Worm (Caenorhabditis elegans) whole organism, early embryonic: Measurements from ENCODE around the gene cutl-29.

Source experiments
- B0310.2 ChIP-seq: sonication (generic microtip); optimal IDR thresholded peaks from 2 replicates; lab custom pipeline; 2016; ENCODE audit warnings: mild to moderate bottlenecking, missing genetic modification characterization, missing compliant biosample characterization
- F13C5.2 ChIP-seq: sonication (generic microtip); optimal IDR thresholded peaks from 2 replicates; lab custom pipeline; 2017; ENCODE audit warnings: mild to moderate bottlenecking, missing genetic modification characterization, inconsistent platforms, missing compliant biosample characterization
- aly-1 ChIP-seq: sonication (generic microtip); optimal IDR thresholded peaks from 2 replicates; lab custom pipeline; 2016; ENCODE audit warnings: missing genetic modification characterization, missing compliant biosample characterization
- ama-1 ChIP-seq: fragments of 150-350 bp; optimal IDR thresholded peaks from 2 replicates; lab custom pipeline; 2014
- ceh-13 ChIP-seq: fragments of 200-800 bp; sonication (Bioruptor generic); optimal IDR thresholded peaks from 2 replicates; lab custom pipeline; 2018; ENCODE audit warnings: mild to moderate bottlenecking, missing genetic modification characterization, missing compliant biosample characterization
- ceh-36 ChIP-seq: sonication (generic microtip); optimal IDR thresholded peaks from 2 replicates; lab custom pipeline; 2016; ENCODE audit warnings: missing genetic modification characterization, inconsistent platforms, missing compliant biosample characterization
- ets-7 ChIP-seq: sonication (generic microtip); optimal IDR thresholded peaks from 2 replicates; lab custom pipeline; 2016; ENCODE audit warnings: missing genotype, missing genetic modification characterization, missing compliant biosample characterization
- flt-1 ChIP-seq: fragments of 200-800 bp; sonication (Bioruptor generic); IDR thresholded peaks from 2 replicates; pipeline ENCODE4 v1.3.6; 2022; ENCODE audit warnings: missing genetic modification characterization, missing compliant biosample characterization
- hmbx-1 ChIP-seq: sonication (generic microtip); optimal IDR thresholded peaks from 2 replicates; lab custom pipeline; 2016; ENCODE audit warnings: mild to moderate bottlenecking, missing genetic modification characterization, missing compliant biosample characterization
- hmg-4 ChIP-seq: fragments of 200-800 bp; sonication (Bioruptor generic); optimal IDR thresholded peaks from 2 replicates; lab custom pipeline; 2018; ENCODE audit warnings: mild to moderate bottlenecking, missing genetic modification characterization, missing compliant biosample characterization
- hnd-1 ChIP-seq: sonication (generic microtip); optimal IDR thresholded peaks from 2 replicates; lab custom pipeline; 2016; ENCODE audit warnings: missing genetic modification characterization, missing compliant biosample characterization
- pes-1 ChIP-seq: fragments of 200-800 bp; sonication (Bioruptor generic); IDR thresholded peaks from 2 replicates; pipeline ENCODE4 v1.3.6; 2022; ENCODE audit warnings: missing genetic modification reagents, missing genetic modification characterization, missing compliant biosample characterization
- scrt-1 ChIP-seq: fragments of 200-800 bp; sonication (Bioruptor generic); IDR thresholded peaks from 2 replicates; pipeline ENCODE4 v1.3.6; 2022; ENCODE audit warnings: missing genetic modification characterization, missing compliant biosample characterization
- sea-1 ChIP-seq: fragments of 200-800 bp; sonication (Bioruptor generic); conservative IDR thresholded peaks from 2 replicates; pipeline ENCODE4 v1.3.6; 2022; ENCODE audit warnings: missing genetic modification characterization, missing compliant biosample characterization
- tbx-11 ChIP-seq: fragments of 200-800 bp; sonication (Bioruptor generic); IDR thresholded peaks from 2 replicates; pipeline ENCODE4 v1.3.6; 2022; ENCODE audit warnings: missing genetic modification characterization, missing compliant biosample characterization
- tbx-37 ChIP-seq: fragments of 200-800 bp; sonication (Bioruptor generic); conservative IDR thresholded peaks from 2 replicates; pipeline ENCODE4 v1.3.6; 2022; ENCODE audit warnings: missing genetic modification reagents, missing genetic modification characterization, missing compliant biosample characterization
- tra-4 ChIP-seq: sonication (generic microtip); optimal IDR thresholded peaks from 2 replicates; lab custom pipeline; 2017; ENCODE audit warnings: missing genetic modification characterization, missing compliant biosample characterization

cutl-29 gene

DNA sequence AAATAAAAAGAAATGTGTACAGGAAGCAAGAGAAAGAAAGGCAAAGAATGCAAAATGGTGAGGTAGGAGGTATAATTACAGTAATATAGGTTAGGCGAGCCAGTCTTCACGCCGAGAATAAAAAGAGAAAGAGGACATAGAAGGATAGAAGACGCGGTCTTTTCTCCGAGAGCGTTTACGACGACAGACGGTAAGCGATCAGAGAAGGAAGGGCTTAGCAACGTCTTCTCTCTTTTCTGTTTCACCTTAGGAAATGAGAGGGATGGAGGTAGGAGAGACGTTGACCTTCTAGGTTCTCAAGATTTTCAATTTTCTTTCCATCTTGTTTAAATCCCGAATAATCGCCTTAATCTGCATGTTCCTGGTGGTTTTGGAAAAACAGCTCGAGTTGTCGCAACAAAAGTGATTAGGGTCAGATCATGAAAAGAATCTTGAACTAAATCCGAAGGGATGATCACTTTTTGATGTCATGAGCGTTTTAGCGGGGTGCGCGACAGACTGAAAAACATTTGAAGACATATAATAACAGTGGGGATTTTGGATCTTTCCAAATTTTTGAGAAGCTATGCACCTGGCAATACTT is at the start of gene cutl-29:
Gene cutl-29 (minus strand): TSS at position 51 of the 583 bp plus-strand sequence.
- TF ChIP-seq pes-1 (GFP tag; lab: Robert Waterston, UW) (no peak), sea-1 (GFP tag; lab: Robert Waterston, UW) (no peak), tra-4 (tag; lab: Kevin White, UChicago) (no peak), B0310.2 (no peak), hmg-4 (GFP tag; lab: Kevin White, UChicago) (no peak), aly-1 (tag; lab: Kevin White, UChicago) (no peak), ama-1 (no peak), flt-1 (GFP tag; lab: Robert Waterston, UW) (no peak)

- TF ChIP-seq hmbx-1 (tag; lab: Kevin White, UChicago) (no peak), B0310.2 (no peak), scrt-1 (GFP tag; lab: Robert Waterston, UW) (no peak), flt-1 (GFP tag; lab: Robert Waterston, UW) (no peak), tbx-11 (no peak), tra-4 (tag; lab: Kevin White, UChicago) (no peak), hmg-4 (GFP tag; lab: Kevin White, UChicago) (no peak), sea-1 (GFP tag; lab: Robert Waterston, UW) (no peak)
These were observed 48.1 kb upstream of the cutl-29 start, which contains the start of gene srh-11 for ce11 chrX:8318950-8319349. Gene srh-11 (minus strand): TSS chrX:8319050.

DNA sequence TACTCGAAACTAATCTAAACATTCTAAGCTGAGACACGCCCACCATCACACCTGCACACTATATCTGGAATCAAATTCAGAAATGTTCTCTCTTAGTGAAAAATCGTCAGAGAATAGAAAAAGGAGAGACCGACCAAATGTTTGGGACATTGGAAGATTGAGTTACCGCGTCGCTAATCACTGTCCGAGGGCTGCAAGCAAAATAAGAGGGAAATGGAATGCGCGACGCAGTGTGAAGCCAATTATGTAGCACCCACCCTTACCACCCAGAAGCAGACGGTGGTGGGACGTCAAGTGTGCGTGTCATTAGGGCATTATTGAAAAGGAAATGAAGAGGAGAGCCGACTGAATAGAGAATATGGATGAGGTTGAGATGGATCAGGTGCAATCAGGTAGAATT is 40.8 kb upstream of the cutl-29 start:
- TF ChIP-seq sea-1 (GFP tag; lab: Robert Waterston, UW) (no peak), tra-4 (tag; lab: Kevin White, UChicago) (no peak), scrt-1 (GFP tag; lab: Robert Waterston, UW) (no peak), B0310.2 (no peak), ama-1 (no peak), tbx-11 (no peak), flt-1 (GFP tag; lab: Robert Waterston, UW) (no peak), F13C5.2 (tag; lab: Kevin White, UChicago) (no peak), hmbx-1 (tag; lab: Kevin White, UChicago) (no peak), ceh-13 (GFP tag; lab: Kevin White, UChicago) (no peak), pes-1 (GFP tag; lab: Robert Waterston, UW) (no peak), aly-1 (tag; lab: Kevin White, UChicago) (no peak), ceh-36 (tag; lab: Kevin White, UChicago) (no peak), ets-7 (tag; lab: Kevin White, UChicago) (no peak), tbx-37 (no peak), hmg-4 (GFP tag; lab: Kevin White, UChicago) (no peak)

DNA sequence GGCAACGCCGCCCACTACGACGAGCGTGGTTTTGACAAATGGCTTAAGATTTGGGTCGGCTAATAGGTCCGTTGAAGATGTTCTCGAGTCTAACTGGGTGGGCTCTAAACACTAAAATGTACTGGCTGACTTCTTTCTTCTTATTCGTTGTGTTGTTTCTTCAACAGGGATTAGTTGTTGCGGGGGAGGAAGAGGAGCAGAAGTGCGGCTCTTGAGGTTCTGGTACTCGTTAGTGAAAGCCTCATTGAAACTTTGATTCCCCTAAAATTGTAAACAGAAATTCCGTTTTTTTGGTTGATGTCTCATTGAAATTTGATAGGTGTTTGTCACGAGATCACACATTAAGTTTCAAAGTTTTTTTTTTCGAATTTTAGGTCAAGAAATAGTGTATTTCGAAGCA is 39.9 kb upstream of the cutl-29 start:
- TF ChIP-seq tbx-37, result no peak
- no peak for TF ChIP-seq F13C5.2 (tag; lab: Kevin White, UChicago)
- TF ChIP-seq B0310.2, result no peak
- no peak for TF ChIP-seq flt-1 (GFP tag; lab: Robert Waterston, UW)
- TF ChIP-seq ceh-13 (GFP tag; lab: Kevin White, UChicago), result no peak
- no peak for TF ChIP-seq tra-4 (tag; lab: Kevin White, UChicago)
- no peak for TF ChIP-seq sea-1 (GFP tag; lab: Robert Waterston, UW)
- no peak for TF ChIP-seq aly-1 (tag; lab: Kevin White, UChicago)
- TF ChIP-seq scrt-1 (GFP tag; lab: Robert Waterston, UW), result no peak
- TF ChIP-seq ets-7 (tag; lab: Kevin White, UChicago), result no peak
- TF ChIP-seq ama-1, result no peak
- no peak for TF ChIP-seq hmbx-1 (tag; lab: Kevin White, UChicago)
- no peak for TF ChIP-seq tbx-11
- TF ChIP-seq hnd-1 (tag; lab: Kevin White, UChicago), result no peak
- no peak for TF ChIP-seq ceh-36 (tag; lab: Kevin White, UChicago)
- TF ChIP-seq pes-1 (GFP tag; lab: Robert Waterston, UW), result no peak
- TF ChIP-seq hmg-4 (GFP tag; lab: Kevin White, UChicago), result no peak

DNA sequence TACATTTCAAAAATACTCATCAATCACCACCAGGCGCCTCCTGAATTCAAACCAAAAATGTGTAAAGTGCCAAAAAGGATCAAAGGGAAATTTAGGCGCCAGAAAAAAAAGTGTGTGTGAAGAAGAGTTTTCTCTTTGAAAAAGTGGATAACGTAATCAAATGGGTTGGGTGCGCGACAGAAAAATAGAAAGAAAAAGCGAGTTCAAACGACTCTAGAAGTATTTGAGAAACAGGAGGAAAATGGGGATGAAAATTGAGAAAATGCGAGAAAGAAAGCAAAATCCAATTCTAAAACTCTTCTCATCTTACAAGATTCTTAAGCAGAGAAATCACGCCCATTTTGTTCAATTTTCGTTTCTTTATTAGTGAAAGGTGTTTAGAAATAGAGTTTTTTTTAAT is 37.7 kb upstream of the cutl-29 start:
- TF ChIP-seq pes-1 (GFP tag; lab: Robert Waterston, UW) (no peak), tbx-37 (no peak), hmbx-1 (tag; lab: Kevin White, UChicago) (no peak), B0310.2 (no peak), ets-7 (tag; lab: Kevin White, UChicago) (no peak), hmg-4 (GFP tag; lab: Kevin White, UChicago) (no peak), F13C5.2 (tag; lab: Kevin White, UChicago) (no peak), flt-1 (GFP tag; lab: Robert Waterston, UW) (no peak)

- TF ChIP-seq hmg-4 (GFP tag; lab: Kevin White, UChicago) (no peak), ama-1 (no peak), scrt-1 (GFP tag; lab: Robert Waterston, UW) (no peak), hnd-1 (tag; lab: Kevin White, UChicago) (no peak), pes-1 (GFP tag; lab: Robert Waterston, UW) (no peak), hmbx-1 (tag; lab: Kevin White, UChicago) (no peak), ets-7 (tag; lab: Kevin White, UChicago) (no peak), ceh-36 (tag; lab: Kevin White, UChicago) (no peak), B0310.2 (no peak), tra-4 (tag; lab: Kevin White, UChicago) (no peak), ceh-13 (GFP tag; lab: Kevin White, UChicago) (no peak), sea-1 (GFP tag; lab: Robert Waterston, UW) (no peak), tbx-11 (no peak)
These were observed 36.8 kb upstream of the cutl-29 start, which contains the start of gene R09F10.5 for ce11 chrX:8307600-8307999. Gene R09F10.5 (minus strand): TSS chrX:8307700.

ce11 chrX:8302803-8303202 is 32.0 kb upstream of the cutl-29 start:
- TF ChIP-seq hnd-1 (tag; lab: Kevin White, UChicago) (no peak), F13C5.2 (tag; lab: Kevin White, UChicago) (no peak), ama-1 (no peak), ceh-13 (GFP tag; lab: Kevin White, UChicago) (no peak), tra-4 (tag; lab: Kevin White, UChicago) (no peak), hmg-4 (GFP tag; lab: Kevin White, UChicago) (no peak)
